Fruit fly (Drosophila melanogaster) ovary, adult (tissue): ENCODE measurements around the gene Alh.

ENCODE experiments used
- CG17801 ChIP-seq: fragments of 200-800 bp; optimal IDR thresholded peaks from 2 replicates; lab custom pipeline; 2019; ENCODE audit warnings: missing biosample characterization, mild to moderate bottlenecking, missing genetic modification characterization, moderate library complexity; ENCODE audit not compliant: partially characterized antibody

Gene Alh

dm6 chr3R:7111206-7111858 is 12.7 kb downstream of the Alh start:
- TF ChIP-seq CG17801 (GFP tag; lab: Kevin White, UChicago): no peak

- no peak for TF ChIP-seq CG17801 (GFP tag; lab: Kevin White, UChicago)
These were observed 14.2 kb downstream of the Alh start for dm6 chr3R:7109760-7110303.

DNA sequence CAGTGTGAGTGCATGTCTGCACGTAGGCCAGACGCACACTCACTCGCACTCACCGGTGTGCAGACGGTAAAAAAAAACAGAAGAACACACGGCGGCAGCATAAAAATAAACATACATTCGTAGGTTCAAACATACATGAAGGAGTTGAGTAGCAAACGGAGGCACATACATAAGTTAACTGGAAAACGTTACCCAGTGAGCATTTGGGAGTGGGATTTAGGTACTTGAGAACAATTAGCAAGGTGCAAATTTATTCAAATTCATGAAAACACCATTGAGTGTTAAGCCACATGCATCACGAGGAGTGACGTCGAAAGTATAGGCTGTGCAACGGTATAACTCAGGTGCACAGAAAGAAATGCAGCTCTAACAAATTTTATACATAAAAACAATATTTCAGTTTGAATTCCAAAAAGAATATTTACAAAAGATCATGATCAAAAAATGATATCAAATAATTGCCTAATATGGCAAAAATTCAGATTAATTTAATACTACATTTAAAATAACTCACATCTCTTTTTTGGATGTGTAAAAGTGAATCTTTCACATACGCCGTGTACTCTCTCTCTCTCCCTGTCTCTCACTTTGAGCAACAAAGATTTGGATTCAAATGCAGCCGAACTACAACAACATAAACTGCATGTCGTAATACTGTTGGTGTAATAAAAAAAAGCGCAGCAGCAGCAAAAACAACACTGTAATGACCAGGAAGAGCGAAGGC is 15.2 kb downstream of the Alh start:
- TF ChIP-seq CG17801 (GFP tag; lab: Kevin White, UChicago): peak; percentile 96

DNA sequence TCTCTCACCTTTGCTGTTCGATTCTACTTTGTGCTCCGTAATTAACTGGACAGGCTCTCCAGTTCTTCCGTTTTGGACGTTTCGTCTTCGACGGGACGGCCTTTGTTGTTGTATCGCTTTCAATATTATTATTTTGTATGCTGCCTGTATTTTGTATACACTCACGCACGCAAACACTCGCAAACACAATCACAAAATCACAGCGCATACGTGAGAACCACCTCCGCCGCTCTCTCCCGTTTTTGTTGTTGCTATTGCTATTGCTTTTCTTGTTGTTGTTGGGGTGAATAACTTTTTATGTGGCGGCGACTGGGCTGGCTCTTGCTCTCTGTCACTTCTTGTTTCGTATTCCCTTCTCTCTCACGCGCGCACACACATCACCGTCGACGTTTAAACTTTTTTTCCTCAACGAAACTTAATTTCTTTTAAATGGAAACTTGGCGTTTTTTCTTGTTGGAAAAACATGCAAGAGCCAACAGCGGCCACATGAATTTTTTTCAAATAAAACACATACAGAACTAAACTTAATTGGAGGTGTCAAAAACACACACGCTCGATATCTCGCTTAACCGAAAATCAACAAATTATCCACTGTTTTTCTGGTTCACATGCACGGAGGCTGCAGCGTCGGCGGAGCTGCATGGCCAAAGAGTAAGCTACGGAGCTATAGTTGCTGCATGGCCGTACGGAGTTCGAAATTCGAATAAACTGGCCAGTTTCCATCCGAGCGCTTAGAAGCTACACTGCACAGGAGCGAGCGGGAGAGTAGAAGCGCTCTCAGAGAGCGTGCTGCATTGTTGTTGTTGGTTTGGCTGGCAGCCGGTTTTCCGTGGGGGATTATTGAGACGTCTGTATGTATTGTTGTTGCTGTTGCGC is 16.0 kb downstream of the Alh start:
- TF ChIP-seq CG17801 (GFP tag; lab: Kevin White, UChicago): no peak

dm6 chr3R:7105503-7106164 is 18.4 kb downstream of the Alh start:
- no peak for TF ChIP-seq CG17801 (GFP tag; lab: Kevin White, UChicago)

- TF ChIP-seq CG17801 (GFP tag; lab: Kevin White, UChicago): no peak
These were observed 19.7 kb downstream of the Alh start for dm6 chr3R:7104308-7104707.

dm6 chr3R:7102853-7103833 is 20.8 kb downstream of the Alh start:
- no peak for TF ChIP-seq CG17801 (GFP tag; lab: Kevin White, UChicago)

DNA sequence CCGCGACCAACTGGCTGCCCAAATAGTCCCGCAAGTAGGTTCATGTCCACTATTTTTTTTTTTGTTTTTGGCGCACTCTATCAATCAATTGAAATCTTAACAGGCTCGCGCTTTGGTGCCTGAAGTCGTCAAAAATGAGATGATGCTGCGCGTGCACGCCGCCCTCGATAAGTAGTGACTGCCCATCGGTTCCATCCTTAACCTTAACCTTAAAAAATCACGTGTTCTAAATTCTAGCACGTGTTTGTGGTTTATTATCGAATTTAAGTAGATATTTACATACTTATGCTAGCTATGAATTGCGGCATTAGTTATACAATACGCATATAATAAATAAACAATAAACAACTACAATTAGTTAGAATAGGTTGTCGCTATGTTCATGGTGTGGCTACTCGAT is 29.6 kb downstream of the Alh start:
- TF ChIP-seq CG17801 (GFP tag; lab: Kevin White, UChicago): no peak

dm6 chr3R:7093592-7093991 is 30.4 kb downstream of the Alh start:
- peak; percentile 42 for TF ChIP-seq CG17801 (GFP tag; lab: Kevin White, UChicago)

- TF ChIP-seq CG17801 (GFP tag; lab: Kevin White, UChicago): no peak
These were observed 32.1 kb downstream of the Alh start for dm6 chr3R:7091904-7092303.

- no peak for TF ChIP-seq CG17801 (GFP tag; lab: Kevin White, UChicago)
These were observed 33.6 kb downstream of the Alh start for dm6 chr3R:7090337-7090830.

- no peak for TF ChIP-seq CG17801 (GFP tag; lab: Kevin White, UChicago)
These were observed 34.3 kb downstream of the Alh start for dm6 chr3R:7089522-7090336.
